Worm (Caenorhabditis elegans) whole organism, young adult: ENCODE results near the gene cul-2.

ENCODE experiments used
- B0035.1 ChIP-seq: sonication (generic microtip); optimal IDR thresholded peaks from 2 replicates; lab custom pipeline; 2016; ENCODE audit warnings: missing genetic modification characterization, mild to moderate bottlenecking, missing compliant biosample characterization, missing genotype, missing genetic modification reagents
- C17E4.6 ChIP-seq: fragments of 200-800 bp; sonication (Bioruptor generic); IDR thresholded peaks from 2 replicates; pipeline ENCODE4 v1.3.6; 2022; ENCODE audit warnings: missing genetic modification reagents, missing genetic modification characterization, missing compliant biosample characterization
- F10E7.11 ChIP-seq: sonication (generic microtip); optimal IDR thresholded peaks from 2 replicates; lab custom pipeline; 2017; ENCODE audit warnings: mild to moderate bottlenecking, missing genetic modification characterization, moderate library complexity, missing compliant biosample characterization
- F23B12.7 ChIP-seq: sonication (generic microtip); optimal IDR thresholded peaks from 2 replicates; lab custom pipeline; 2017; ENCODE audit warnings: missing genetic modification characterization, mild to moderate bottlenecking, missing compliant biosample characterization, antibody characterized with exemption, moderate library complexity; ENCODE audit not compliant: insufficient read depth
- F33H1.4 ChIP-seq: fragments of 200-800 bp; sonication (Bioruptor generic); IDR thresholded peaks from 2 replicates; pipeline ENCODE4 v1.3.6; 2022; ENCODE audit warnings: missing genetic modification reagents, missing genetic modification characterization, missing compliant biosample characterization
- Y79H2A.3 ChIP-seq: fragments of 200-800 bp; sonication (Bioruptor generic); conservative IDR thresholded peaks from 2 replicates; pipeline ENCODE4 v1.3.6; 2022; ENCODE audit warnings: missing genetic modification reagents, missing genetic modification characterization, missing compliant biosample characterization
- Y95B8A.8 ChIP-seq: fragments of 200-800 bp; sonication (Bioruptor generic); IDR thresholded peaks from 2 replicates; pipeline ENCODE4 v1.3.6; 2022; ENCODE audit warnings: missing genetic modification reagents, missing genetic modification characterization, missing compliant biosample characterization
- ZK185.1 ChIP-seq: sonication (generic microtip); optimal IDR thresholded peaks from 2 replicates; lab custom pipeline; 2016; ENCODE audit warnings: mild to moderate bottlenecking, missing genetic modification characterization, missing compliant biosample characterization; ENCODE audit not compliant: poor library complexity, severe bottlenecking
- ama-1 ChIP-seq, 3 experiments: fragments of 150-350 bp in 1 of 3; sonication (generic microtip) in 2 of 3; optimal IDR thresholded peaks; 2 replicates each; lab custom pipeline; 2014 to 2018; ENCODE audit warnings: missing biosample characterization in 2 of 3, missing genetic modification characterization in 2 of 3, missing genetic modification reagents in 2 of 3
- aptf-3 ChIP-seq: fragments of 200-800 bp; sonication (Bioruptor generic); IDR thresholded peaks from 2 replicates; pipeline ENCODE4 v1.3.6; 2022; ENCODE audit warnings: missing genetic modification characterization, missing compliant biosample characterization
- attf-5 ChIP-seq: fragments of 200-800 bp; sonication (Bioruptor generic); optimal IDR thresholded peaks from 2 replicates; lab custom pipeline; 2018; ENCODE audit warnings: mild to moderate bottlenecking, missing genetic modification characterization, missing compliant biosample characterization
- attf-6 ChIP-seq: fragments of 200-800 bp; sonication (Bioruptor generic); IDR thresholded peaks from 2 replicates; pipeline ENCODE4 v1.3.6; 2022; ENCODE audit warnings: missing genetic modification reagents, missing genetic modification characterization, missing compliant biosample characterization
- bed-1 ChIP-seq: fragments of 200-800 bp; sonication (Bioruptor generic); IDR thresholded peaks from 2 replicates; pipeline ENCODE4 v1.3.6; 2022; ENCODE audit warnings: missing genetic modification reagents, missing genetic modification characterization, missing compliant biosample characterization
- cebp-2 ChIP-seq: fragments of 200-800 bp; sonication (Bioruptor generic); IDR thresholded peaks from 2 replicates; pipeline ENCODE4 v1.3.6; 2022; ENCODE audit warnings: missing genetic modification characterization, missing compliant biosample characterization
- ceh-100 ChIP-seq: fragments of 200-800 bp; sonication (Bioruptor generic); IDR thresholded peaks from 2 replicates; pipeline ENCODE4 v1.3.6; 2022; ENCODE audit warnings: missing genetic modification reagents, missing genetic modification characterization, missing compliant biosample characterization
- egrh-3 ChIP-seq: fragments of 200-800 bp; sonication (Bioruptor generic); IDR thresholded peaks from 2 replicates; pipeline ENCODE4 v1.3.6; 2022; ENCODE audit warnings: missing genetic modification reagents, missing genetic modification characterization, missing compliant biosample characterization
- fkh-3 ChIP-seq: sonication (generic microtip); optimal IDR thresholded peaks from 2 replicates; lab custom pipeline; 2016; ENCODE audit warnings: mild to moderate bottlenecking, missing genetic modification characterization, missing compliant biosample characterization
- hlh-12 ChIP-seq: sonication (generic microtip); optimal IDR thresholded peaks from 2 replicates; lab custom pipeline; 2016; ENCODE audit warnings: missing genetic modification characterization, missing compliant biosample characterization
- hmg-1.2 ChIP-seq: fragments of 200-800 bp; sonication (Bioruptor generic); IDR thresholded peaks from 2 replicates; pipeline ENCODE4 v1.3.6; 2022; ENCODE audit warnings: missing genetic modification reagents, missing genetic modification characterization, missing compliant biosample characterization
- hsf-1 ChIP-seq: fragments of 200-800 bp; sonication (Bioruptor generic); IDR thresholded peaks from 2 replicates; pipeline ENCODE4 v1.3.6; 2022; ENCODE audit warnings: missing genetic modification reagents, missing genetic modification characterization, missing compliant biosample characterization
- let-607 ChIP-seq, 2 experiments: fragments of 200-800 bp in 1 of 2; sonication (Bioruptor generic) in 1 of 2; sonication (generic microtip) in 1 of 2; optimal IDR thresholded peaks; 2 replicates each; lab custom pipeline; 2016 to 2018; ENCODE audit warnings: mild to moderate bottlenecking in 2 of 2, missing compliant biosample characterization in 2 of 2, missing genetic modification characterization in 2 of 2, moderate library complexity in 2 of 2, missing genotype in 1 of 2
- lsl-1 ChIP-seq: fragments of 200-800 bp; sonication (Bioruptor generic); optimal IDR thresholded peaks from 2 replicates; lab custom pipeline; 2018; ENCODE audit warnings: mild to moderate bottlenecking, missing genetic modification characterization, moderate library complexity, missing compliant biosample characterization
- madf-10 ChIP-seq: sonication (generic microtip); optimal IDR thresholded peaks from 2 replicates; lab custom pipeline; 2016; ENCODE audit warnings: mild to moderate bottlenecking, missing genetic modification characterization, missing compliant biosample characterization
- madf-6 ChIP-seq: fragments of 200-800 bp; sonication (Bioruptor generic); IDR thresholded peaks from 2 replicates; pipeline ENCODE4 v1.3.6; 2022; ENCODE audit warnings: missing genetic modification reagents, missing genetic modification characterization, missing compliant biosample characterization
- mcd-1 ChIP-seq: fragments of 200-800 bp; sonication (Bioruptor generic); IDR thresholded peaks from 2 replicates; pipeline ENCODE4 v1.3.6; 2022; ENCODE audit warnings: missing genetic modification reagents, missing genetic modification characterization, missing compliant biosample characterization
- mes-4 ChIP-seq: sonication (generic microtip); optimal IDR thresholded peaks from 2 replicates; lab custom pipeline; 2016; ENCODE audit warnings: missing genotype, missing genetic modification characterization, missing compliant biosample characterization
- mxl-1 ChIP-seq: sonication (generic microtip); optimal IDR thresholded peaks from 2 replicates; lab custom pipeline; 2016; ENCODE audit warnings: missing genetic modification characterization, missing compliant biosample characterization
- nfya-1 ChIP-seq: sonication (generic microtip); optimal IDR thresholded peaks from 2 replicates; lab custom pipeline; 2017; ENCODE audit warnings: antibody characterized with exemption, missing compliant biosample characterization, missing genetic modification characterization, borderline replicate concordance; ENCODE audit not compliant: insufficient read depth
- nhr-27 ChIP-seq: fragments of 200-800 bp; sonication (Bioruptor generic); optimal IDR thresholded peaks from 2 replicates; lab custom pipeline; 2018; ENCODE audit warnings: mild to moderate bottlenecking, missing genetic modification characterization, moderate library complexity, missing compliant biosample characterization
- nhr-90 ChIP-seq: sonication (generic microtip); optimal IDR thresholded peaks from 2 replicates; lab custom pipeline; 2016; ENCODE audit warnings: missing genotype, mild to moderate bottlenecking, missing genetic modification characterization, missing compliant biosample characterization
- repo-1 ChIP-seq: sonication (generic microtip); optimal IDR thresholded peaks from 2 replicates; lab custom pipeline; 2017; ENCODE audit warnings: mild to moderate bottlenecking, missing genetic modification characterization, missing compliant biosample characterization
- rpc-1 ChIP-seq, 2 experiments: fragments of 150-350 bp in 1 of 2; sonication (generic microtip) in 1 of 2; optimal IDR thresholded peaks; 2 replicates each; lab custom pipeline; 2014 to 2018; ENCODE audit warnings: missing biosample characterization in 1 of 2, missing genetic modification characterization in 1 of 2, missing genetic modification reagents in 1 of 2, missing genotype in 1 of 2
- sdz-38 ChIP-seq: sonication (generic microtip); optimal IDR thresholded peaks from 2 replicates; lab custom pipeline; 2016; ENCODE audit warnings: missing genotype, missing genetic modification characterization, missing compliant biosample characterization
- somi-1 ChIP-seq: fragments of 200-800 bp; sonication (Bioruptor generic); optimal IDR thresholded peaks from 2 replicates; lab custom pipeline; 2018; ENCODE audit warnings: mild to moderate bottlenecking, missing genetic modification characterization, missing compliant biosample characterization
- xnd-1 ChIP-seq: sonication (generic microtip); optimal IDR thresholded peaks from 2 replicates; lab custom pipeline; 2016; ENCODE audit warnings: missing genotype, missing genetic modification reagents, missing genetic modification characterization, missing compliant biosample characterization
- zfh-2 ChIP-seq: fragments of 200-800 bp; sonication (Bioruptor generic); conservative IDR thresholded peaks from 2 replicates; pipeline ENCODE4 v1.3.6; 2022; ENCODE audit warnings: missing genetic modification reagents, missing genetic modification characterization, missing compliant biosample characterization
- ztf-25 ChIP-seq: fragments of 200-800 bp; sonication (Bioruptor generic); IDR thresholded peaks from 2 replicates; pipeline ENCODE4 v1.3.6; 2022; ENCODE audit warnings: missing genetic modification reagents, missing genetic modification characterization, missing compliant biosample characterization

Gene cul-2

DNA sequence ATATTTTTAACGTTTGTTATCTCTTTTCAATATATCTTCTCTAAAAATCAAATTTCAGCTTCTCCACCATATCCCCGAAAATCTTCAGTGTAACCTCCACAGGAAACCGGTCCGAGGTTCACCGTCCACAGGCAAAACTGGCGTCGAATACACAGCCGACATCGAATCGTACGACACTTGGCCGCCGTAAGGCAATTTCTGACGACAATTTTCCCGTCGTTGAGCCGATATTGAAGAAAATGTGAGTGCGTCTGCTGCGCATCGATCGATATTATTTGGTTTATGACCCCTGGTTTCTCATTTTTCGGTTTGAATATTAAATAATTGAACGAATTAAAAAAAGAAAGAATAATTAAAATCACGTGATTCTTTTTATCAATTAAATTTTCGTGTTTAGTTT, at the start of gene cul-2:
TSS of gene cul-2 (plus strand) at position 59 of the 400 bp plus-strand sequence.
- TF ChIP-seq mcd-1 (GFP tag; lab: Robert Waterston, UW) (no peak), F23B12.7 (tag; lab: Kevin White, UChicago) (no peak), attf-5 (GFP tag; lab: Kevin White, UChicago) (no peak), Y79H2A.3 (no peak), attf-6 (GFP tag; lab: Robert Waterston, UW) (no peak), fkh-3 (tag; lab: Kevin White, UChicago) (no peak), ZK185.1 (tag; lab: Kevin White, UChicago) (no peak), bed-1 (GFP tag; lab: Robert Waterston, UW) (no peak), sdz-38 (tag; lab: Kevin White, UChicago) (no peak), nhr-90 (tag; lab: Kevin White, UChicago) (no peak), B0035.1 (tag; lab: Kevin White, UChicago) (no peak), F10E7.11 (tag; lab: Kevin White, UChicago) (no peak), ztf-25 (GFP tag; lab: Robert Waterston, UW) (no peak), ceh-100 (no peak)

DNA sequence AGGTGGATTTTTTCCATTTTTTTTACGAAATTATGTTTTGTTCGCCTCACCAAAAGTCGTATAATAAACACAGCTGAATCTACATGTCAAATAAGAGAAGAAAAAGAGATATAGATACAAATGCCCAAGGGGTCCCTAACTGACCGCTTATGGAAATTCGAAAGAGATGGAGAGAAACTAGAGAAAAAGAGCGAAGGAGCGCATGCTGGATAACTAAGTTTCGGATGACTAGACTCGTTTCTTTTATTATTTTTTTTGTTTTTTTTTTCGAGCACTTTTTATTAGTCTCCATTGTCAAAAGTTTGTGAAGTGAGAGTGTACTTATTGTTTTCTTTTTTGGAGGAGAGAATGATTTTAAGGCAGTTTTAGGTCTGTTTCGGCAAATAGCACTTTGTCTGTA, 49.4 kb upstream of the cul-2 start:
- no peak for TF ChIP-seq somi-1 (GFP tag; lab: Kevin White, UChicago)
- TF ChIP-seq hmg-1.2 (GFP tag; lab: Robert Waterston, UW) = no peak
- TF ChIP-seq mxl-1 (tag; lab: Kevin White, UChicago) = no peak
- no peak for TF ChIP-seq ama-1 (optimal IDR thresholded peaks at IDR 0.05; lab: Kevin White, UChicago)
- TF ChIP-seq ama-1 (GFP tag; optimal IDR thresholded peaks at IDR 0.05; lab: Kevin White, UChicago) = no peak
- no peak for TF ChIP-seq madf-10
- no peak for TF ChIP-seq rpc-1 (optimal IDR thresholded peaks at IDR 0.05; lab: Kevin White, UChicago)
- no peak for TF ChIP-seq rpc-1 (tag; optimal IDR thresholded peaks at IDR 0.05; lab: Kevin White, UChicago)
- TF ChIP-seq cebp-2 = no peak
- no peak for TF ChIP-seq egrh-3 (GFP tag; lab: Robert Waterston, UW)
- TF ChIP-seq Y95B8A.8 (GFP tag; lab: Robert Waterston, UW) = no peak
- TF ChIP-seq, all 124 proteins: peak for 0

DNA sequence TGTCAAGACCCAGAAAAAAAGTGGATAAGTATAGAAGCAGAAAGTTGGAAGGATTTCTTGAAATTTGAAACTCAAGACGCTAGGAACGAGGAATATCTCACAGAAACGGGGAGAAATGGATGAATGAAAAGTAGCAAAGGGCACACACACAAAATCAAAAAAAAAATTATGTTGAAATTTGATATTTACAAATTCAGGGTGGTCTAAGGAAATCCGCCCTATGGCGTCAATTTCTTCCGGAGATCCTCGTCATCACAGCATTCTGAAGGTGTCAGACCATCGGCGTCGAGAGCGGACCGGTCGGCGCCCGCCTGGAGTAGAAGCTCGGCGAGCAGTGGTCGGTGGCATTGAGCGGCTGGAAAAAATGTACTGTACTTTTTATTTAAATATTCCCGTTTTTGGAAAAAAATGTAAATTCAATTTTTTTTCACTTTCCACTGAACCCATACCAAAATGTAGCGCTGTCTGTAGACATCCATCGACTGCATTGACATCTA, 47.0 kb upstream of the cul-2 start:
- TF ChIP-seq let-607 (tag; optimal IDR thresholded peaks at IDR 0.05; lab: Kevin White, UChicago) (no peak), egrh-3 (GFP tag; lab: Robert Waterston, UW) (peak; percentile 21; the same call in 1 of the 2 replicates), nfya-1 (tag; lab: Kevin White, UChicago) (no peak), zfh-2 (GFP tag; lab: Robert Waterston, UW) (peak; percentile 61)
- TF ChIP-seq, all 124 proteins: peak for 2

DNA sequence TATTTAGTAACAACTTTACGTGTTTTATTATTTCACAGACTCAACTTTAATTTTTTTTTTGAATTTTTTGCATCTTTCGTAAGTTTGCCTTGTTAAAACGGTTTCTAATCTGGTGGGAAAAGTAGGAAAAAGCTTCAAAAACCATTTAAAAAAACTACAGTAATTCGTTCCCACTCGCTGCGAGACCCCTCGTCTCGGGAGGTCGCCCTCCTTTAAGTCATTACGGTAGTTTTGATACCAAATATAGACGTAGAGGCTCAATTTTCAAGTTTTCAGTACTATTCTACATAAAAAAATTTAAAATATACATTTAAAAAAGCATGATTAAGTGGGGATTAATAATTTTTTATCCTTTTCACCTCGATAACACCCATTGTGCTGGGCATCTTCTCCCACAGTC, 46.2 kb upstream of the cul-2 start:
- TF ChIP-seq xnd-1 (tag; lab: Kevin White, UChicago) = peak; percentile 53
- no peak for TF ChIP-seq F23B12.7 (tag; lab: Kevin White, UChicago)
- peak; percentile 76 for TF ChIP-seq lsl-1 (GFP tag; lab: Kevin White, UChicago)
- TF ChIP-seq nhr-27 = no peak
- TF ChIP-seq hlh-12 = no peak
- TF ChIP-seq repo-1 = no peak
- TF ChIP-seq F33H1.4 (GFP tag; lab: Robert Waterston, UW) = peak; percentile 57
- TF ChIP-seq mes-4 (tag; lab: Kevin White, UChicago) = no peak
- no peak for TF ChIP-seq hsf-1 (GFP tag; lab: Robert Waterston, UW)
- TF ChIP-seq madf-6 (GFP tag; lab: Robert Waterston, UW) = 0 out of 2 replicates have a peak, but pooled peaks have one; percentile 30
- TF ChIP-seq aptf-3 (GFP tag; lab: Robert Waterston, UW) = no peak
- TF ChIP-seq C17E4.6 (GFP tag; lab: Robert Waterston, UW) = no peak
